Fruit fly (Drosophila melanogaster) whole organism, embryonic: ENCODE results near the gene HipHop.

Source experiments
- Aef1 ChIP-seq: fragments of 200-800 bp; sonication (Bioruptor generic); IDR thresholded peaks from 3 replicates; pipeline ENCODE4 v1.3.6; 2022; ENCODE audit warnings: missing biosample characterization, missing genetic modification characterization
- Atf-2 ChIP-seq: fragments of 200-800 bp; sonication (Bioruptor generic); optimal IDR thresholded peaks from 2 replicates; lab custom pipeline; 2016; ENCODE audit warnings: missing biosample characterization, missing genetic modification characterization
- CG11247 ChIP-seq: fragments of 200-800 bp; sonication (Bioruptor generic); IDR thresholded peaks from 2 replicates; pipeline ENCODE4 v1.3.6; 2022; ENCODE audit warnings: missing biosample characterization, missing genetic modification characterization
- CG12659 ChIP-seq: fragments of 200-800 bp; sonication (Bioruptor generic); optimal IDR thresholded peaks from 3 replicates; lab custom pipeline; 2017; ENCODE audit warnings: mild to moderate bottlenecking, missing biosample characterization, missing genetic modification reagents, missing genetic modification characterization
- CG12769 ChIP-seq: fragments of 200-800 bp; sonication (Bioruptor generic); optimal IDR thresholded peaks from 2 replicates; lab custom pipeline; 2019; ENCODE audit warnings: missing biosample characterization, mild to moderate bottlenecking, missing genetic modification characterization, moderate library complexity
- CG13123 ChIP-seq: fragments of 200-800 bp; sonication (Bioruptor generic); optimal IDR thresholded peaks from 2 replicates; lab custom pipeline; 2016; ENCODE audit warnings: missing biosample characterization, missing genetic modification characterization
- CG14667 ChIP-seq: fragments of 200-800 bp; sonication (Bioruptor generic); IDR thresholded peaks from 2 replicates; pipeline ENCODE4 v1.3.6; 2022; ENCODE audit warnings: missing biosample characterization, missing genetic modification characterization
- CG14965 ChIP-seq: fragments of 200-800 bp; sonication (Bioruptor generic); optimal IDR thresholded peaks from 2 replicates; lab custom pipeline; 2016; ENCODE audit warnings: missing biosample characterization, missing genetic modification characterization, borderline replicate concordance
- CG16779 ChIP-seq: fragments of 200-800 bp; sonication (Bioruptor generic); IDR thresholded peaks from 2 replicates; pipeline ENCODE4 v1.3.6; 2022; ENCODE audit warnings: missing biosample characterization, missing genetic modification characterization
- CG17385 ChIP-seq: fragments of 200-800 bp; sonication (Bioruptor generic); optimal IDR thresholded peaks from 3 replicates; lab custom pipeline; 2018; ENCODE audit warnings: missing biosample characterization, mild to moderate bottlenecking, missing genetic modification characterization
- CG17612 ChIP-seq: fragments of 200-800 bp; sonication (Bioruptor generic); IDR thresholded peaks from 2 replicates; pipeline ENCODE4 v1.3.6; 2022; ENCODE audit warnings: missing biosample characterization, missing genetic modification characterization
- CG3065 ChIP-seq: fragments of 200-800 bp; sonication (Bioruptor generic); optimal IDR thresholded peaks from 2 replicates; lab custom pipeline; 2016; ENCODE audit warnings: missing biosample characterization, missing genetic modification characterization
- CG34224 ChIP-seq: fragments of 200-800 bp; sonication (Bioruptor generic); IDR thresholded peaks from 3 replicates; pipeline ENCODE4 v1.3.6; 2022; ENCODE audit warnings: missing biosample characterization, missing genetic modification characterization; ENCODE audit not compliant: partially characterized antibody
- CG3838 ChIP-seq: fragments of 200-800 bp; sonication (Bioruptor generic); optimal IDR thresholded peaks from 3 replicates; lab custom pipeline; 2016; ENCODE audit warnings: missing biosample characterization, missing genetic modification characterization
- CG42726 ChIP-seq: fragments of 200-800 bp; sonication (Bioruptor generic); IDR thresholded peaks from 2 replicates; pipeline ENCODE4 v1.3.6; 2022; ENCODE audit warnings: missing biosample characterization, missing genetic modification characterization; ENCODE audit not compliant: partially characterized antibody
- CG4328 ChIP-seq: fragments of 200-800 bp; sonication (Bioruptor generic); optimal IDR thresholded peaks from 3 replicates; lab custom pipeline; 2017; ENCODE audit warnings: missing biosample characterization, missing genetic modification reagents, missing genetic modification characterization
- CG6175 ChIP-seq: fragments of 200-800 bp; sonication (Bioruptor generic); IDR thresholded peaks from 3 replicates; pipeline ENCODE4 v1.3.6; 2022; ENCODE audit warnings: missing biosample characterization, missing genetic modification characterization
- CG6254 ChIP-seq: fragments of 200-800 bp; sonication (Bioruptor generic); optimal IDR thresholded peaks from 3 replicates; lab custom pipeline; 2017; ENCODE audit warnings: mild to moderate bottlenecking, missing biosample characterization, missing genetic modification reagents, missing genetic modification characterization
- CG8924 ChIP-seq: fragments of 200-800 bp; optimal IDR thresholded peaks from 3 replicates; lab custom pipeline; 2019; ENCODE audit warnings: missing biosample characterization, mild to moderate bottlenecking, missing genetic modification characterization, moderate library complexity
- Dp ChIP-seq: fragments of 200-800 bp; sonication (Bioruptor generic); optimal IDR thresholded peaks from 2 replicates; lab custom pipeline; 2018; ENCODE audit warnings: missing biosample characterization, mild to moderate bottlenecking, missing genetic modification characterization, moderate library complexity
- Dref ChIP-seq: fragments of 200-800 bp; sonication (Bioruptor generic); IDR thresholded peaks from 2 replicates; pipeline ENCODE4 v1.3.6; 2022; ENCODE audit warnings: missing biosample characterization, missing genetic modification characterization
- E2f1 ChIP-seq: fragments of 200-800 bp; sonication (Bioruptor generic); IDR thresholded peaks from 2 replicates; pipeline ENCODE4 v1.3.6; 2022; ENCODE audit warnings: missing biosample characterization, missing genetic modification characterization
- Ets65A ChIP-seq: fragments of 200-800 bp; sonication (Bioruptor generic); peaks from one replicate; lab custom pipeline; 2016; ENCODE audit warnings: missing biosample characterization, missing genetic modification characterization
- Fer3 ChIP-seq: fragments of 200-800 bp; sonication (Bioruptor generic); optimal IDR thresholded peaks from 2 replicates; lab custom pipeline; 2018; ENCODE audit warnings: missing biosample characterization, mild to moderate bottlenecking, missing genetic modification characterization, moderate library complexity
- H15 ChIP-seq: fragments of 200-800 bp; sonication (Bioruptor generic); IDR thresholded peaks from 3 replicates; pipeline ENCODE4 v1.3.6; 2022; ENCODE audit warnings: missing biosample characterization, missing genetic modification characterization
- MBD-R2 ChIP-seq: fragments of 200-800 bp; sonication (Bioruptor generic); IDR thresholded peaks from 2 replicates; pipeline ENCODE4 v1.3.6; 2022; ENCODE audit warnings: missing biosample characterization, missing genetic modification characterization
- Mes4 ChIP-seq: fragments of 200-800 bp; sonication (Bioruptor generic); optimal IDR thresholded peaks from 2 replicates; lab custom pipeline; 2016; ENCODE audit warnings: missing biosample characterization, missing genetic modification characterization
- NC2α ChIP-seq: fragments of 200-800 bp; sonication (Bioruptor generic); optimal IDR thresholded peaks from 2 replicates; lab custom pipeline; 2016; ENCODE audit warnings: missing biosample characterization, missing genetic modification characterization
- NFAT ChIP-seq: fragments of 200-800 bp; sonication (Bioruptor generic); IDR thresholded peaks from 2 replicates; pipeline ENCODE4 v1.3.6; 2022; ENCODE audit warnings: missing biosample characterization, missing genetic modification characterization
- Nf-YC ChIP-seq: fragments of 200-800 bp; optimal IDR thresholded peaks from 3 replicates; lab custom pipeline; 2019; ENCODE audit warnings: missing biosample characterization, mild to moderate bottlenecking, missing genetic modification characterization, moderate library complexity
- Oli ChIP-seq: fragments of 200-800 bp; sonication (Bioruptor generic); optimal IDR thresholded peaks from 2 replicates; lab custom pipeline; 2018; ENCODE audit warnings: missing biosample characterization, mild to moderate bottlenecking, missing genetic modification characterization, moderate library complexity
- Optix ChIP-seq: fragments of 200-800 bp; sonication (Bioruptor generic); IDR thresholded peaks from 3 replicates; pipeline ENCODE4 v1.3.6; 2022; ENCODE audit warnings: missing biosample characterization, missing genetic modification characterization
- Ravus ChIP-seq: fragments of 200-800 bp; sonication (Bioruptor generic); IDR thresholded peaks from 2 replicates; pipeline ENCODE4 v1.3.6; 2022; ENCODE audit warnings: missing biosample characterization, missing genetic modification characterization
- Rfx ChIP-seq: fragments of 200-800 bp; sonication (Bioruptor generic); IDR thresholded peaks from 2 replicates; pipeline ENCODE4 v1.3.6; 2022; ENCODE audit warnings: missing biosample characterization, missing genetic modification characterization
- Tbp ChIP-seq: fragments of >200 bp; optimal IDR thresholded peaks from 2 replicates; lab custom pipeline; 2018; ENCODE audit warnings: missing biosample characterization, missing genetic modification characterization
- ab ChIP-seq: fragments of 200-800 bp; sonication (Bioruptor generic); optimal IDR thresholded peaks from 2 replicates; lab custom pipeline; 2016; ENCODE audit warnings: missing biosample characterization, missing genetic modification characterization
- al ChIP-seq: fragments of 200-800 bp; sonication (Bioruptor generic); IDR thresholded peaks from 2 replicates; pipeline ENCODE4 v1.3.6; 2022; ENCODE audit warnings: missing biosample characterization, missing genetic modification characterization
- chif ChIP-seq, 2 experiments: fragments of 200-800 bp; sonication (Bioruptor generic); optimal IDR thresholded peaks; 3 replicates each; lab custom pipeline; 2016; ENCODE audit warnings: missing biosample characterization in 2 of 2, missing genetic modification characterization in 2 of 2
- danr ChIP-seq: fragments of 200-800 bp; sonication (Bioruptor generic); IDR thresholded peaks from 2 replicates; pipeline ENCODE4 v1.3.6; 2022; ENCODE audit warnings: missing biosample characterization, missing genetic modification characterization
- dati ChIP-seq: fragments of 200-800 bp; sonication (Bioruptor generic); IDR thresholded peaks from 2 replicates; pipeline ENCODE4 v1.3.6; 2022; ENCODE audit warnings: missing biosample characterization, missing genetic modification characterization
- dimm ChIP-seq: fragments of 200-800 bp; sonication (Bioruptor generic); IDR thresholded peaks from 2 replicates; pipeline ENCODE4 v1.3.6; 2022; ENCODE audit warnings: missing biosample characterization, missing genetic modification characterization
- gcm ChIP-seq: fragments of 200-800 bp; sonication (Bioruptor generic); optimal IDR thresholded peaks from 2 replicates; lab custom pipeline; 2019; ENCODE audit warnings: missing biosample characterization, mild to moderate bottlenecking, missing genetic modification characterization, moderate library complexity
- ham ChIP-seq: fragments of 200-800 bp; sonication (Bioruptor generic); IDR thresholded peaks from 2 replicates; pipeline ENCODE4 v1.3.6; 2022; ENCODE audit warnings: missing biosample characterization, missing genetic modification characterization
- hbn ChIP-seq: fragments of 200-800 bp; sonication (Bioruptor generic); IDR thresholded peaks from 2 replicates; pipeline ENCODE4 v1.3.6; 2022; ENCODE audit warnings: missing biosample characterization, missing genetic modification characterization; ENCODE audit not compliant: partially characterized antibody
- onecut ChIP-seq: fragments of 200-800 bp; sonication (Bioruptor generic); IDR thresholded peaks from 2 replicates; pipeline ENCODE4 v1.3.6; 2022; ENCODE audit warnings: missing biosample characterization, missing genetic modification characterization
- pan ChIP-seq, 4 experiments: fragments of >200 bp in 3 of 4; fragments of 200-800 bp in 1 of 4; sonication (Bioruptor generic) in 1 of 4; optimal IDR thresholded peaks in 3 of 4; IDR thresholded peaks in 1 of 4; 2 replicates each; pipeline versions ENCODE4 v1.3.6 to Lab custom; 2017 to 2022; ENCODE audit warnings: missing biosample characterization in 2 of 4, missing genetic modification characterization in 2 of 4, mixed read lengths in 1 of 4
- psq ChIP-seq: fragments of 200-800 bp; sonication (Bioruptor generic); optimal IDR thresholded peaks from 2 replicates; lab custom pipeline; 2017; ENCODE audit warnings: missing biosample characterization, missing genetic modification characterization
- pum ChIP-seq: fragments of 200-800 bp; sonication (Bioruptor generic); optimal IDR thresholded peaks from 2 replicates; lab custom pipeline; 2016; ENCODE audit warnings: missing biosample characterization, missing genetic modification characterization
- salm ChIP-seq: fragments of 200-800 bp; sonication (Bioruptor generic); optimal IDR thresholded peaks from 2 replicates; lab custom pipeline; 2018; ENCODE audit warnings: missing biosample characterization, mild to moderate bottlenecking, missing genetic modification characterization
- sob ChIP-seq: fragments of 200-800 bp; sonication (Bioruptor generic); IDR thresholded peaks from 2 replicates; pipeline ENCODE4 v1.3.6; 2022; ENCODE audit warnings: missing biosample characterization, missing genetic modification characterization
- sug ChIP-seq: fragments of 200-800 bp; optimal IDR thresholded peaks from 2 replicates; lab custom pipeline; 2019; ENCODE audit warnings: missing biosample characterization, mild to moderate bottlenecking, missing genetic modification characterization, moderate library complexity

The HipHop gene

DNA sequence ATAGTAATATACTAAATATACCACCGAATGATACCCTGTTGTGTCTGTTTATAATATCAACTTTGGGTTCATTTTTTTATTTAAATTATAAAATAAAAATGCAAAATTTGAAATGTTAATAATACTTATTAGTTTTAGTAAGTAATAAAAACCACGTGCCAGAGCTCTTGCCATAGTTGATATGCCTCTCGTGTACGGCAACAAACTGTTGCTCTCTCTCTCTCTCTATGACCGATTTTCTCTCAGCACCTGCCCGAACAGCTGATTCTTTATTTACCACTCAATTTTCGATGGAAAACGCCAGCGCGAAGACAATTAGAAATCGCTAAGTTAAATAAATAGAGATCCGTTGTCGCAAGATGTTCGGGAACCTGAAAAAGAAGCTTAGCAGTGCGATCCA lies 46.5 kb downstream of the HipHop start, which contains the start of gene Dysb (continued):
- TF ChIP-seq Tbp (GFP tag; lab: Kevin White, UChicago) = no peak
- peak; percentile 86 for TF ChIP-seq onecut (GFP tag; lab: Robert Waterston, UW)
- TF ChIP-seq CG17385 = peak; percentile 88
- TF ChIP-seq CG3838 (GFP tag; lab: Kevin White, UChicago) = peak; percentile 4
- TF ChIP-seq dati = peak; percentile 81
- peak; percentile 60 for TF ChIP-seq dimm (GFP tag; lab: Robert Waterston, UW)
- TF ChIP-seq CG13123 (GFP tag; lab: Kevin White, UChicago) = peak; percentile 43
- no peak for TF ChIP-seq CG42726 (GFP tag; lab: Robert Waterston, UW)
- peak; percentile 32; the same call in 1 of the 2 replicates for TF ChIP-seq Dref (GFP tag; lab: Robert Waterston, UW)
- TF ChIP-seq NFAT (GFP tag; lab: Robert Waterston, UW) = peak; percentile 96
- peak; percentile 92 for TF ChIP-seq CG16779 (GFP tag; lab: Robert Waterston, UW)
- TF ChIP-seq gcm (GFP tag; lab: Kevin White, UChicago) = peak; percentile 93
- peak; percentile 78 for TF ChIP-seq Aef1 (GFP tag; lab: Robert Waterston, UW)
- peak; percentile 84 for TF ChIP-seq Optix
- TF ChIP-seq psq (GFP tag; lab: Kevin White, UChicago) = peak; percentile 73
- TF ChIP-seq Ravus = peak; percentile 31; the same call in 1 of the 2 replicates
- TF ChIP-seq Nf-YC (tag; lab: Kevin White, UChicago) = peak; percentile 83
- no peak for TF ChIP-seq ham (GFP tag; lab: Robert Waterston, UW)
- peak; percentile 91 for TF ChIP-seq CG8924
- peak; percentile 83 for TF ChIP-seq CG6254
- TF ChIP-seq CG14965 = no peak
- no peak for TF ChIP-seq Ets65A
- TF ChIP-seq salm (tag; lab: Kevin White, UChicago) = peak; percentile 84
- TF ChIP-seq MBD-R2 (GFP tag; lab: Robert Waterston, UW) = peak; percentile 77
- TF ChIP-seq CG12769 (tag; lab: Kevin White, UChicago) = peak; percentile 69
- TF ChIP-seq CG3065 = no peak
- peak; percentile 40 for TF ChIP-seq pum (GFP tag; lab: Kevin White, UChicago)
- TF ChIP-seq CG14667 (GFP tag; lab: Robert Waterston, UW) = no peak; the same call in 1 of the 2 replicates
- peak; percentile 91 for TF ChIP-seq CG12659 (GFP tag; lab: Kevin White, UChicago)
- peak; percentile 53 for TF ChIP-seq CG34224 (GFP tag; lab: Robert Waterston, UW)
- peak; percentile 73; the same call in 2 of the 3 replicates for TF ChIP-seq CG6175 (GFP tag; lab: Robert Waterston, UW)
- peak; percentile 27 for TF ChIP-seq Mes4 (GFP tag; lab: Kevin White, UChicago)
- no peak for TF ChIP-seq NC2α (GFP tag; lab: Kevin White, UChicago)
- TF ChIP-seq sob (GFP tag; lab: Robert Waterston, UW) = peak; percentile 91
- TF ChIP-seq CG11247 (GFP tag; lab: Robert Waterston, UW) = peak; percentile 89
- peak; percentile 91 for TF ChIP-seq Fer3 (tag; lab: Kevin White, UChicago)
- TF ChIP-seq danr = peak; percentile 69; the same call in 1 of the 2 replicates
- peak; percentile 96 for TF ChIP-seq Rfx
- peak; percentile 54; the same call in 1 of the 2 replicates for TF ChIP-seq CG17612
- peak; percentile 82 for TF ChIP-seq CG4328 (GFP tag; lab: Kevin White, UChicago)
- peak; percentile 50 for TF ChIP-seq ab (GFP tag; lab: Kevin White, UChicago)
- TF ChIP-seq sug (tag; lab: Kevin White, UChicago) = peak; percentile 68
- TF ChIP-seq Dp = peak; percentile 12
- TF ChIP-seq chif (GFP tag; optimal IDR thresholded peaks at IDR 0.05; lab: Kevin White, UChicago) = peak; percentile 30 to 46
- peak; percentile 85 for TF ChIP-seq al (GFP tag; lab: Robert Waterston, UW)
- peak; percentile 80 for TF ChIP-seq Oli (tag; lab: Kevin White, UChicago)
- 0 out of 2 replicates have a peak, but pooled peaks have one; percentile 34 for TF ChIP-seq hbn (GFP tag; lab: Robert Waterston, UW)
- peak; percentile 53 for TF ChIP-seq Atf-2 (GFP tag; lab: Kevin White, UChicago)
- peak; percentile 90 for TF ChIP-seq H15 (GFP tag; lab: Robert Waterston, UW)
- no peak for TF ChIP-seq pan (optimal IDR thresholded peaks at IDR 0.05; lab: Kevin White, UChicago)
- peak in 1 of 2 experiments; percentile 93 for TF ChIP-seq pan (GFP tag; optimal IDR thresholded peaks at IDR 0.05 in 1 of 2, IDR thresholded peaks at IDR 0.05 in 1 of 2)
- peak; percentile 91 for TF ChIP-seq E2f1 (GFP tag; lab: Robert Waterston, UW)
